Fruit fly (Drosophila melanogaster): ENCODE results near the gene mtTFB1.

mtTFB1 gene

dm6 chr3L:11683819-11684521, 24.8 kb upstream of the mtTFB1 start, which contains the start of gene Sugb (continued):
- TF ChIP-seq corto (GFP tag; optimal IDR thresholded peaks at IDR 0.05) = peak; percentile 57
- TF ChIP-seq pfk (GFP tag; optimal IDR thresholded peaks at IDR 0.05) = peak; percentile 36
- TF ChIP-seq HLH54F (GFP tag; optimal IDR thresholded peaks at IDR 0.05) = peak; percentile 58
- peak; percentile 63 for TF ChIP-seq CG6765 (GFP tag; optimal IDR thresholded peaks at IDR 0.05)
- TF ChIP-seq Elba2 (GFP tag; optimal IDR thresholded peaks at IDR 0.05) = peak; percentile 0
- peak; percentile 49 for TF ChIP-seq pum (GFP tag; optimal IDR thresholded peaks at IDR 0.05)
- TF ChIP-seq CG13296 (GFP tag; optimal IDR thresholded peaks at IDR 0.05) = peak; percentile 61
- no peak for TF ChIP-seq crol (GFP tag; IDR thresholded peaks at IDR 0.05)
- peak; percentile 8 for TF ChIP-seq CG15601 (tag; optimal IDR thresholded peaks at IDR 0.05)
- peak; percentile 43 for TF ChIP-seq ATbp (GFP tag; optimal IDR thresholded peaks at IDR 0.05)
- peak; percentile 68 for TF ChIP-seq Xbp1 (GFP tag; optimal IDR thresholded peaks at IDR 0.05)
- TF ChIP-seq Trl (optimal IDR thresholded peaks at IDR 0.05) = no peak
- peak; percentile 4 for TF ChIP-seq Trl (GFP tag; optimal IDR thresholded peaks at IDR 0.05)
- peak; percentile 3 for TF ChIP-seq en (GFP tag; optimal IDR thresholded peaks at IDR 0.05)
- TF ChIP-seq Blimp-1 (GFP tag; optimal IDR thresholded peaks at IDR 0.05) = peak; percentile 26
- TF ChIP-seq Dref (GFP tag; IDR thresholded peaks at IDR 0.05) = peak; percentile 42
- no peak for TF ChIP-seq hth (optimal IDR thresholded peaks at IDR 0.05)
- TF ChIP-seq Lhr (GFP tag; optimal IDR thresholded peaks at IDR 0.05) = peak; percentile 27
- peak; percentile 14 for TF ChIP-seq CG8290 (GFP tag; optimal IDR thresholded peaks at IDR 0.05)
- TF ChIP-seq CG8290 (tag; optimal IDR thresholded peaks at IDR 0.05) = peak in 1 of 2 experiments; percentile 37
- TF ChIP-seq CG31441 (GFP tag; IDR thresholded peaks at IDR 0.05) = peak; percentile 28; the same call in 1 of the 2 replicates
- TF ChIP-seq CG11247 (GFP tag; IDR thresholded peaks at IDR 0.05) = peak; percentile 36; the same call in 1 of the 2 replicates
- TF ChIP-seq sens-2 (GFP tag; IDR thresholded peaks at IDR 0.05) = peak; percentile 15; the same call in 1 of the 2 replicates
- peak; percentile 39 for TF ChIP-seq CG34376 (GFP tag; optimal IDR thresholded peaks at IDR 0.05)
- TF ChIP-seq CG4360 (GFP tag; IDR thresholded peaks at IDR 0.05) = no peak
- TF ChIP-seq toy (GFP tag; IDR thresholded peaks at IDR 0.05) = no peak
- no peak for TF ChIP-seq CG15479 (GFP tag; optimal IDR thresholded peaks at IDR 0.05)
- no peak for TF ChIP-seq kni (GFP tag; optimal IDR thresholded peaks at IDR 0.05)
- TF ChIP-seq jing (GFP tag; optimal IDR thresholded peaks at IDR 0.05) = no peak
- TF ChIP-seq CG17612 (GFP tag; IDR thresholded peaks at IDR 0.05) = no peak
- no peak for TF ChIP-seq Dp (GFP tag; optimal IDR thresholded peaks at IDR 0.05)
- TF ChIP-seq Pdp1 (GFP tag; optimal IDR thresholded peaks at IDR 0.05) = peak; percentile 60 to 68
- peak; percentile 63 for TF ChIP-seq HmgZ (tag; optimal IDR thresholded peaks at IDR 0.05)
- TF ChIP-seq Rx (GFP tag; IDR thresholded peaks at IDR 0.05) = no peak; the same call in 1 of the 2 replicates
- TF ChIP-seq Camta (GFP tag; optimal IDR thresholded peaks at IDR 0.05) = peak; percentile 7
- peak; percentile 27 for TF ChIP-seq Hmx (GFP tag; optimal IDR thresholded peaks at IDR 0.05)
- TF ChIP-seq bsh (GFP tag; optimal IDR thresholded peaks at IDR 0.05) = peak; percentile 37 to 65
- no peak for TF ChIP-seq Dfd (GFP tag; optimal IDR thresholded peaks at IDR 0.05)
- no peak for TF ChIP-seq CG4707 (GFP tag; optimal IDR thresholded peaks at IDR 0.05)
- no peak for TF ChIP-seq tna (GFP tag; IDR thresholded peaks at IDR 0.05; ENCODE audit: partially characterized antibody)
- no peak for TF ChIP-seq CG15073 (GFP tag; optimal IDR thresholded peaks at IDR 0.05)
- peak; percentile 8 for TF ChIP-seq CG12071 (GFP tag; optimal IDR thresholded peaks at IDR 0.05)
- peak; percentile 35 for TF ChIP-seq CG10267 (tag; optimal IDR thresholded peaks at IDR 0.05)
- peak; percentile 8 for TF ChIP-seq bigmax (GFP tag; optimal IDR thresholded peaks at IDR 0.05)
- no peak for TF ChIP-seq dimm (GFP tag; IDR thresholded peaks at IDR 0.05)
- no peak for TF ChIP-seq bowl (GFP tag; IDR thresholded peaks at IDR 0.05)
- peak; percentile 36 for TF ChIP-seq sd (tag; optimal IDR thresholded peaks at IDR 0.05)
- no peak for TF ChIP-seq slp2 (GFP tag; optimal IDR thresholded peaks at IDR 0.05)
- peak; percentile 41 for TF ChIP-seq Chrac-16 (GFP tag; optimal IDR thresholded peaks at IDR 0.05)
- TF ChIP-seq tio (GFP tag; optimal IDR thresholded peaks at IDR 0.05) = no peak

Data from whole organism, embryonic.